Worm (Caenorhabditis elegans) whole organism, mixed stage, embryonic: ENCODE results near the gene Y46D2A.3.
"Not testable (repeated sequence)": the region's sequence is repeated elsewhere in the genome, so short reads cannot be mapped to it uniquely, and the experiment has no call there.

ENCODE experiments used
- bed-3 ChIP-seq: fragments of 200-800 bp; sonication (Bioruptor generic); optimal IDR thresholded peaks from 3 replicates; lab custom pipeline; 2018; ENCODE audit warnings: mild to moderate bottlenecking, missing genetic modification characterization, moderate library complexity, missing compliant biosample characterization
- blmp-1 ChIP-seq: fragments of 150-350 bp; optimal IDR thresholded peaks from 2 replicates; lab custom pipeline; 2014; ENCODE audit warnings: missing biosample characterization, missing genetic modification characterization
- ceh-39 ChIP-seq: fragments of 150-350 bp; optimal IDR thresholded peaks from 2 replicates; lab custom pipeline; 2014; ENCODE audit warnings: missing biosample characterization, missing genetic modification characterization
- ceh-43 ChIP-seq: fragments of 200-800 bp; sonication (Bioruptor generic); optimal IDR thresholded peaks from 2 replicates; lab custom pipeline; 2018; ENCODE audit warnings: mild to moderate bottlenecking, missing genetic modification characterization, moderate library complexity, missing compliant biosample characterization
- ceh-83 ChIP-seq: fragments of 200-800 bp; sonication (Bioruptor generic); optimal IDR thresholded peaks from 2 replicates; lab custom pipeline; 2018; ENCODE audit warnings: mild to moderate bottlenecking, missing genetic modification characterization, missing compliant biosample characterization
- ces-1 ChIP-seq: fragments of 150-350 bp; optimal IDR thresholded peaks from 2 replicates; lab custom pipeline; 2014; ENCODE audit warnings: missing biosample characterization, missing genetic modification reagents, missing genetic modification characterization
- elt-1 ChIP-seq: sonication (generic microtip); optimal IDR thresholded peaks from 2 replicates; lab custom pipeline; 2017; ENCODE audit warnings: missing genetic modification characterization, mild to moderate bottlenecking, missing compliant biosample characterization, antibody characterized with exemption, moderate library complexity, borderline replicate concordance; ENCODE audit not compliant: insufficient read depth
- elt-3 ChIP-seq: fragments of 150-350 bp; optimal IDR thresholded peaks from 2 replicates; lab custom pipeline; 2014; ENCODE audit warnings: missing biosample characterization, missing genetic modification characterization
- flh-1 ChIP-seq: fragments of 200-800 bp; sonication (Bioruptor generic); optimal IDR thresholded peaks from 2 replicates; lab custom pipeline; 2018; ENCODE audit warnings: mild to moderate bottlenecking, missing genetic modification characterization, moderate library complexity, missing compliant biosample characterization
- hlh-1 ChIP-seq: fragments of 150-350 bp; optimal IDR thresholded peaks from 2 replicates; lab custom pipeline; 2014; ENCODE audit warnings: missing biosample characterization, missing genetic modification reagents, missing genetic modification characterization
- lin-13 ChIP-seq: fragments of 150-350 bp; optimal IDR thresholded peaks from 2 replicates; lab custom pipeline; 2014; ENCODE audit warnings: missing biosample characterization, missing genetic modification characterization
- lin-32 ChIP-seq: fragments of 200-800 bp; sonication (Bioruptor generic); optimal IDR thresholded peaks from 2 replicates; lab custom pipeline; 2018; ENCODE audit warnings: mild to moderate bottlenecking, missing genetic modification characterization, missing compliant biosample characterization
- lsy-2 ChIP-seq: fragments of 150-350 bp; optimal IDR thresholded peaks from 2 replicates; lab custom pipeline; 2014; ENCODE audit warnings: missing biosample characterization, missing genetic modification characterization
- mab-5 ChIP-seq: fragments of 150-350 bp; optimal IDR thresholded peaks from 2 replicates; lab custom pipeline; 2014; ENCODE audit warnings: missing biosample characterization, missing genetic modification characterization
- mep-1 ChIP-seq: fragments of 150-350 bp; optimal IDR thresholded peaks from 2 replicates; lab custom pipeline; 2017; ENCODE audit warnings: missing biosample characterization, missing genetic modification reagents, missing genetic modification characterization, inconsistent platforms
- mls-2 ChIP-seq: sonication (generic microtip); optimal IDR thresholded peaks from 2 replicates; lab custom pipeline; 2016; ENCODE audit warnings: mild to moderate bottlenecking, missing genetic modification characterization, moderate library complexity, missing compliant biosample characterization
- nhr-2 ChIP-seq: fragments of 150-350 bp; optimal IDR thresholded peaks from 2 replicates; lab custom pipeline; 2014; ENCODE audit warnings: missing biosample characterization, missing genetic modification characterization
- nhr-237 ChIP-seq: fragments of 150-350 bp; optimal IDR thresholded peaks from 2 replicates; lab custom pipeline; 2014; ENCODE audit warnings: missing biosample characterization, missing genetic modification characterization
- nhr-76 ChIP-seq: sonication (generic microtip); optimal IDR thresholded peaks from 2 replicates; lab custom pipeline; 2017; ENCODE audit warnings: missing biosample characterization, missing genetic modification characterization
- pha-4 ChIP-seq: fragments of 150-350 bp; optimal IDR thresholded peaks from 2 replicates; lab custom pipeline; 2018; ENCODE audit warnings: missing biosample characterization, missing genetic modification reagents, missing genetic modification characterization
- sem-2 ChIP-seq: fragments of 200-800 bp; sonication (Bioruptor generic); optimal IDR thresholded peaks from 2 replicates; lab custom pipeline; 2018; ENCODE audit warnings: mild to moderate bottlenecking, missing genetic modification characterization, missing compliant biosample characterization
- sptf-1 ChIP-seq: sonication (generic microtip); optimal IDR thresholded peaks from 2 replicates; lab custom pipeline; 2017; ENCODE audit warnings: mild to moderate bottlenecking, missing genetic modification characterization, moderate library complexity, missing compliant biosample characterization
- tbx-8 ChIP-seq: fragments of 200-800 bp; sonication (Bioruptor generic); optimal IDR thresholded peaks from 2 replicates; lab custom pipeline; 2018; ENCODE audit warnings: mild to moderate bottlenecking, missing genetic modification characterization, moderate library complexity, missing compliant biosample characterization
- unc-120 ChIP-seq: sonication (generic microtip); optimal IDR thresholded peaks from 2 replicates; lab custom pipeline; 2017; ENCODE audit warnings: missing genetic modification characterization, missing compliant biosample characterization; ENCODE audit not compliant: poor library complexity, severe bottlenecking
- unc-39 ChIP-seq: fragments of 150-350 bp; optimal IDR thresholded peaks from 2 replicates; lab custom pipeline; 2014; ENCODE audit warnings: missing biosample characterization, missing genetic modification characterization
- unc-62 ChIP-seq: fragments of 150-350 bp; optimal IDR thresholded peaks from 2 replicates; lab custom pipeline; 2014; ENCODE audit warnings: missing biosample characterization, missing genetic modification reagents, missing genetic modification characterization
- zip-8 ChIP-seq: fragments of 150-350 bp; optimal IDR thresholded peaks from 2 replicates; lab custom pipeline; 2014; ENCODE audit warnings: missing biosample characterization, missing genetic modification characterization
- ztf-11 ChIP-seq: fragments of 150-350 bp; optimal IDR thresholded peaks from 2 replicates; lab custom pipeline; 2014; ENCODE audit warnings: missing biosample characterization, missing genetic modification characterization

The Y46D2A.3 gene

DNA sequence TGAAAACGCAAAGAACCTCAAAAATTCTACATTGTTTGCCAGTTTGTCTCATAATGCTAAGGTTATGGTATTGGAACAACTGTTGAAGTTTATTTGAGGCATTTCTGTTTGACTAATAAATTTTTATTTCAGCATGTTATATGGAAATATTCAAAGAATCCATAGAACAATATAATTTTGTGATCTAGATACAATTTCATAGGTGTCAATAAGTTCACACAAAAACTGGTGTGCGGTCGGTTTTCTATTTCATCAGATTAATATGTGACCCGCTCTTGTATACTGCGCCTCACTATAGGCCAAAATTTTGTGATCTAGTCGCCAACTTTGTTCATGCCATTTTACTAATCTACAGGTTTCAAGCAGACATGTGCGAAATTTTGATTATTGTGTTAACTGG lies 27.5 kb downstream of the Y46D2A.3 start, which contains the start of gene btb-22:
Gene btb-22 (plus strand): TSS at position 301 of the 400 bp plus-strand sequence.
- no peak for TF ChIP-seq sptf-1 (tag; lab: Kevin White, UChicago)
- no peak for TF ChIP-seq nhr-76 (tag; lab: Kevin White, UChicago)
- TF ChIP-seq pha-4 = no peak
- no peak for TF ChIP-seq flh-1 (GFP tag; lab: Kevin White, UChicago)
- no peak for TF ChIP-seq unc-120 (tag; lab: Kevin White, UChicago)
- no peak for TF ChIP-seq hlh-1 (tag; lab: Kevin White, UChicago)

DNA sequence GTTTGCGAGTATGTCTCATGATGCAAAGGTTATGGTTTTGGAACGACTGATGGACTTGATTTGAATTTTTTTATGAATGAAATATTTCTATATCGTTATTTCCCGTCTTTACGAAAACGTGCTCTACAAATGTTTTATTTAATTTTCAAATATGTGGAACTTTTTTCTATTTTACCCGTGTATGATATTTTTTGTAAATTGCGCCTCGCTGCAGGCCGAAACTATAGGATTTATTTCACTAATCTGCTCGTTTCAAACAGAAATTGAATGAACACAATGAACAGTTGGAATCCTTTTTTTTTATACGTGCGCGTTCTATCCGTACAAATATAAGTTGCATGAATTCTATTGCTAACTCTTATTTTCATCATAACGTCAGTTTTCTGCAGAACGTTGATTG lies 29.1 kb downstream of the Y46D2A.3 start, which contains the start of gene btb-18:
Gene btb-18 (plus strand): TSS at position 301 of the 400 bp plus-strand sequence.
- TF ChIP-seq bed-3 = no peak
- no peak for TF ChIP-seq elt-1
- no peak for TF ChIP-seq unc-120 (tag; lab: Kevin White, UChicago)
- TF ChIP-seq ceh-83 (GFP tag; lab: Kevin White, UChicago) = no peak
- TF ChIP-seq elt-3 (tag; lab: Kevin White, UChicago) = no peak
- TF ChIP-seq tbx-8 (GFP tag; lab: Kevin White, UChicago) = no peak
- TF ChIP-seq zip-8 = no peak
- no peak for TF ChIP-seq unc-62 (GFP tag; lab: Kevin White, UChicago)
- no peak for TF ChIP-seq ceh-39 (tag; lab: Kevin White, UChicago)
- TF ChIP-seq lin-13 (tag; lab: Kevin White, UChicago) = no peak
- no peak for TF ChIP-seq lsy-2 (tag; lab: Kevin White, UChicago)
- no peak for TF ChIP-seq ces-1 (GFP tag; lab: Kevin White, UChicago)
- no peak for TF ChIP-seq mab-5 (tag; lab: Kevin White, UChicago)
- TF ChIP-seq ztf-11 (tag; lab: Kevin White, UChicago) = no peak
- no peak for TF ChIP-seq hlh-1 (tag; lab: Kevin White, UChicago)
- TF ChIP-seq lin-32 = no peak
- TF ChIP-seq nhr-2 = no peak
- TF ChIP-seq, all 35 proteins: peak for 0

DNA sequence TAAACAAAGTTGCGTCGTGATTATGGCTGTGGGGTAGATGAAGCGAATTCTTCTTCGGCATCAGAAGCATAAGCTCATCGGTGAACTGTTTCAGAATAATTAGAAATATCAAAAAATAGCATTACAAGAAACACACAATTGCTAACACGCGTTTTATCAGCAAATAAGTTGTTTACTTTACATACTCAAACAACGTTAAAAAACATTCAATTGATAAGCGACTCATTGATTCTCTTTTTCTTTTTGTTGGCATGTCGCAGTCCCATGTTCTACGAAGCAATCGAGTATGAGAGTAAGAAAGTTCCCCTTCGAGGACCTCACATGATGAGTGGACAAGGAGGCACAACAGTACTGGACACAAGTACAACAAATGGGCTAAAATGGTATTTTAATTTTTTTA lies 30.4 kb downstream of the Y46D2A.3 start, which contains the start of gene btb-16:
Gene btb-16 (plus strand): TSS at position 240 of the 400 bp plus-strand sequence.
- TF ChIP-seq ceh-83 (GFP tag; lab: Kevin White, UChicago) (no peak), nhr-2 (no peak), zip-8 (no peak), lin-13 (tag; lab: Kevin White, UChicago) (no peak), mab-5 (tag; lab: Kevin White, UChicago) (no peak), ces-1 (GFP tag; lab: Kevin White, UChicago) (no peak), nhr-237 (no peak), lsy-2 (tag; lab: Kevin White, UChicago) (no peak), sptf-1 (tag; lab: Kevin White, UChicago) (no peak), unc-120 (tag; lab: Kevin White, UChicago) (no peak), unc-62 (GFP tag; lab: Kevin White, UChicago) (no peak), sem-2 (GFP tag; lab: Kevin White, UChicago) (no peak), mls-2 (tag; lab: Kevin White, UChicago) (no peak), hlh-1 (tag; lab: Kevin White, UChicago) (no peak), flh-1 (GFP tag; lab: Kevin White, UChicago) (no peak), blmp-1 (tag; lab: Kevin White, UChicago) (no peak), mep-1 (tag; lab: Kevin White, UChicago) (no peak), ceh-43 (GFP tag; lab: Kevin White, UChicago) (no peak), lin-32 (no peak), ztf-11 (tag; lab: Kevin White, UChicago) (no peak)
- TF ChIP-seq, all 35 proteins: peak for 0

DNA sequence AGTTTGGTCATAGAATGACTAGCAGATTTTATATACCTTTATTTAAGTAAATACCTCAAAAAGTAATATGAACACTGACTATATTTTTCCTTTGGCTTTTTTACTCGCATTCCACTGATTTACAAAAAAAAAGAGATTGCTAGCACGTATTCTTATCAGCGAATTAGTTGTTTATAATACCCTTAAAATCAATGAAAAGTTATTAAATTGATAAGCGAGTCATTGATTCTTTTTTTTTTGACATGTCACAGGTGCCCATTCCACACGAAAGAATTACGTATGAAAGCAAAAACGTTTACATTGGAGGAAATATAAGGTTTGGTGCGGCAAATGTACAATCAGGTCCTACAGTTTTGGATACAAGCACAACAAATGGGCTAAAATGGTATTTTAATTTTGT lies 31.8 kb downstream of the Y46D2A.3 start, which contains the start of gene btb-17:
Gene btb-17 (plus strand): TSS at position 213 of the 400 bp plus-strand sequence.
- no peak for TF ChIP-seq lin-32
- no peak for TF ChIP-seq nhr-2
- TF ChIP-seq lin-13 (tag; lab: Kevin White, UChicago) = no peak

DNA sequence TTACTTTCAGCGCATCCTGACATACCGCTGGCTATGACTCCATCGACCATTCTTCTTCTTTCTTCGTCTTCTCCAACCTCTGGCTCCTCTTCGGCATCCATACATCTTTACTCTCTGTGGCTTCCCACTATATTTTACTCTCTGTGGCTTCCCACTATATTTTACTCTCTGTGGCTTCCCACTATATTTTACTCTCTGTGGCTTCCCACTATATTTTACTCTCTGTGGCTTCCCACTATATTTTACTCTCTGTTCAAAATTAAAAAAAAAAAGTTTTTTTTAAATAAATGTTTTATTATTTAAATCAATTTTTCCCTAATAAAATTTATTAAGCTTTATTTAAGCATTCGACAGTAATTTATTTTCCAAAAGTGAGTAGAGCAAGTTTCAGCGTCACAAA lies 36.5 kb downstream of the Y46D2A.3 start, which contains the start of gene F39E9.14:
Gene F39E9.14 (minus strand): TSS at position 101 of the 400 bp plus-strand sequence.
- not testable (repeated sequence) for TF ChIP-seq unc-39, ceh-39, lin-13 (tag; lab: Kevin White, UChicago)
